Worm (Caenorhabditis elegans) whole organism, L1 larva: ENCODE results near the gene F35C11.3.

Source experiments
- C04F5.9 ChIP-seq: sonication (generic microtip); optimal IDR thresholded peaks from 2 replicates; lab custom pipeline; 2016; ENCODE audit warnings: missing genetic modification characterization, missing compliant biosample characterization
- C16A3.4 ChIP-seq: fragments of 150-350 bp; optimal IDR thresholded peaks from 2 replicates; lab custom pipeline; 2014; ENCODE audit warnings: missing biosample characterization, missing genetic modification characterization
- C34B4.2 ChIP-seq: sonication (generic microtip); optimal IDR thresholded peaks from 2 replicates; lab custom pipeline; 2017; ENCODE audit warnings: mild to moderate bottlenecking, missing genetic modification characterization, missing compliant biosample characterization
- F16B12.6 ChIP-seq: fragments of 150-350 bp; optimal IDR thresholded peaks from 2 replicates; lab custom pipeline; 2014; ENCODE audit warnings: missing biosample characterization, missing genetic modification characterization
- Y116A8C.19 ChIP-seq: sonication (generic microtip); optimal IDR thresholded peaks from 2 replicates; lab custom pipeline; 2016; ENCODE audit warnings: missing compliant biosample characterization, missing genetic modification characterization, borderline replicate concordance
- aha-1 ChIP-seq: fragments of 150-350 bp; optimal IDR thresholded peaks from 2 replicates; lab custom pipeline; 2014; ENCODE audit warnings: missing biosample characterization, missing genetic modification characterization
- aly-2 ChIP-seq: fragments of 150-350 bp; optimal IDR thresholded peaks from 2 replicates; lab custom pipeline; 2014; ENCODE audit warnings: missing biosample characterization, missing genetic modification characterization
- blmp-1 ChIP-seq: fragments of 150-350 bp; optimal IDR thresholded peaks from 2 replicates; lab custom pipeline; 2014; ENCODE audit warnings: missing biosample characterization, missing genetic modification characterization
- ceh-63 ChIP-seq: fragments of 200-800 bp; sonication (Bioruptor generic); optimal IDR thresholded peaks from 2 replicates; lab custom pipeline; 2018; ENCODE audit warnings: mild to moderate bottlenecking, missing genetic modification characterization, missing compliant biosample characterization
- ceh-82 ChIP-seq, 3 experiments: fragments of 150-350 bp in 1 of 3; sonication (generic microtip) in 2 of 3; optimal IDR thresholded peaks; 2 replicates each; lab custom pipeline; 2014 to 2017; ENCODE audit warnings: missing biosample characterization in 3 of 3, missing genetic modification characterization in 3 of 3
- ceh-90 ChIP-seq: sonication (generic microtip); optimal IDR thresholded peaks from 2 replicates; lab custom pipeline; 2016; ENCODE audit warnings: missing genetic modification characterization, missing compliant biosample characterization
- ces-1 ChIP-seq: fragments of 150-350 bp; optimal IDR thresholded peaks from 2 replicates; lab custom pipeline; 2014; ENCODE audit warnings: missing biosample characterization, missing genetic modification reagents, missing genetic modification characterization
- dsc-1 ChIP-seq: sonication (generic microtip); optimal IDR thresholded peaks from 2 replicates; lab custom pipeline; 2016; ENCODE audit warnings: mild to moderate bottlenecking, missing genetic modification characterization, missing compliant biosample characterization
- efl-1 ChIP-seq, 4 experiments: fragments of 150-350 bp; optimal IDR thresholded peaks in 3 of 4; peaks in 1 of 4; 1 replicate in 1 of 4; 2 replicates in 3 of 4; lab custom pipeline; 2014; ENCODE audit warnings: missing biosample characterization in 2 of 4, missing genetic modification characterization in 2 of 4, missing genetic modification reagents in 2 of 4
- egl-27 ChIP-seq, 2 experiments: fragments of 150-350 bp in 1 of 2; sonication (generic microtip); optimal IDR thresholded peaks; 3 replicates each; lab custom pipeline; 2017 to 2018; ENCODE audit warnings: missing biosample characterization in 2 of 2, missing genetic modification characterization in 2 of 2, missing genetic modification reagents in 2 of 2
- elt-2 ChIP-seq: sonication (generic microtip); optimal IDR thresholded peaks from 2 replicates; lab custom pipeline; 2016; ENCODE audit warnings: missing genetic modification characterization, mild to moderate bottlenecking, inconsistent platforms, missing compliant biosample characterization, missing genetic modification reagents
- fkh-10 ChIP-seq: sonication (generic microtip); optimal IDR thresholded peaks from 2 replicates; lab custom pipeline; 2017; ENCODE audit warnings: missing biosample characterization, missing genetic modification reagents, missing genetic modification characterization
- fkh-4 ChIP-seq: sonication (generic microtip); optimal IDR thresholded peaks from 2 replicates; lab custom pipeline; 2016; ENCODE audit warnings: missing compliant biosample characterization, missing genetic modification characterization, borderline replicate concordance
- fkh-8 ChIP-seq: sonication (generic microtip); optimal IDR thresholded peaks from 2 replicates; lab custom pipeline; 2016; ENCODE audit warnings: mild to moderate bottlenecking, missing genetic modification characterization, missing compliant biosample characterization
- fos-1 ChIP-seq: fragments of 150-350 bp; optimal IDR thresholded peaks from 2 replicates; lab custom pipeline; 2014; ENCODE audit warnings: missing biosample characterization, missing genetic modification characterization
- grh-1 ChIP-seq: fragments of 200-800 bp; sonication (Bioruptor generic); IDR thresholded peaks from 2 replicates; pipeline ENCODE4 v1.3.6; 2022; ENCODE audit warnings: missing genetic modification reagents, missing genetic modification characterization, missing compliant biosample characterization
- hlh-17 ChIP-seq: fragments of 200-800 bp; sonication (Bioruptor generic); optimal IDR thresholded peaks from 2 replicates; lab custom pipeline; 2018; ENCODE audit warnings: missing genetic modification characterization, mild to moderate bottlenecking, missing compliant biosample characterization, moderate library complexity, borderline replicate concordance
- hlh-4 ChIP-seq: sonication (generic microtip); optimal IDR thresholded peaks from 2 replicates; lab custom pipeline; 2016; ENCODE audit warnings: mild to moderate bottlenecking, missing genetic modification characterization, missing compliant biosample characterization
- lin-13 ChIP-seq: fragments of 150-350 bp; optimal IDR thresholded peaks from 2 replicates; lab custom pipeline; 2014; ENCODE audit warnings: missing biosample characterization, missing genetic modification reagents, missing genetic modification characterization
- lin-14 ChIP-seq: fragments of 200-800 bp; sonication (Bioruptor generic); optimal IDR thresholded peaks from 2 replicates; lab custom pipeline; 2018; ENCODE audit warnings: mild to moderate bottlenecking, missing genetic modification characterization, moderate library complexity, missing compliant biosample characterization
- lin-15B ChIP-seq: fragments of 150-350 bp; sonication (generic microtip); optimal IDR thresholded peaks from 3 replicates; lab custom pipeline; 2014; ENCODE audit warnings: missing biosample characterization, missing genetic modification characterization
- lin-35 ChIP-seq, 2 experiments: fragments of 150-350 bp; optimal IDR thresholded peaks; 2 replicates each; lab custom pipeline; 2014; ENCODE audit warnings: missing biosample characterization in 2 of 2, missing genetic modification characterization in 2 of 2, missing genetic modification reagents in 2 of 2
- lin-39 ChIP-seq: fragments of 150-350 bp; optimal IDR thresholded peaks from 2 replicates; lab custom pipeline; 2014; ENCODE audit warnings: missing biosample characterization, missing genetic modification reagents, missing genetic modification characterization
- lir-3 ChIP-seq: sonication (generic microtip); optimal IDR thresholded peaks from 2 replicates; lab custom pipeline; 2016; ENCODE audit warnings: mild to moderate bottlenecking, missing genetic modification characterization, moderate library complexity, missing compliant biosample characterization; ENCODE audit not compliant: poor library complexity
- mep-1 ChIP-seq: fragments of 150-350 bp; optimal IDR thresholded peaks from 2 replicates; lab custom pipeline; 2014; ENCODE audit warnings: missing biosample characterization, missing genetic modification characterization
- nhr-12 ChIP-seq: sonication (generic microtip); optimal IDR thresholded peaks from 2 replicates; lab custom pipeline; 2017; ENCODE audit warnings: missing biosample characterization, missing genetic modification characterization
- nhr-19 ChIP-seq: fragments of 200-800 bp; sonication (Bioruptor generic); conservative IDR thresholded peaks from 2 replicates; pipeline ENCODE4 v1.3.6; 2022; ENCODE audit warnings: missing genetic modification characterization, missing compliant biosample characterization
- nhr-20 ChIP-seq: sonication (generic microtip); optimal IDR thresholded peaks from 2 replicates; lab custom pipeline; 2016; ENCODE audit warnings: mild to moderate bottlenecking, missing genetic modification characterization, missing compliant biosample characterization
- nhr-47 ChIP-seq: sonication (generic microtip); optimal IDR thresholded peaks from 2 replicates; lab custom pipeline; 2016; ENCODE audit warnings: mild to moderate bottlenecking, missing genetic modification characterization, moderate library complexity, missing compliant biosample characterization
- nhr-71 ChIP-seq: sonication (generic microtip); optimal IDR thresholded peaks from 2 replicates; lab custom pipeline; 2016; ENCODE audit warnings: mild to moderate bottlenecking, missing genetic modification characterization, moderate library complexity, missing compliant biosample characterization
- nhr-84 ChIP-seq: sonication (generic microtip); optimal IDR thresholded peaks from 2 replicates; lab custom pipeline; 2017; ENCODE audit warnings: missing biosample characterization, missing genetic modification characterization
- nhr-85 ChIP-seq: sonication (generic microtip); peaks from one replicate; lab custom pipeline; 2016; ENCODE audit warnings: missing genetic modification characterization, inconsistent platforms, missing compliant biosample characterization
- nhr-90 ChIP-seq: sonication (generic microtip); optimal IDR thresholded peaks from 2 replicates; lab custom pipeline; 2016; ENCODE audit warnings: mild to moderate bottlenecking, missing genetic modification characterization, missing compliant biosample characterization; ENCODE audit not compliant: poor library complexity
- pag-3 ChIP-seq: sonication (generic microtip); optimal IDR thresholded peaks from 2 replicates; lab custom pipeline; 2017; ENCODE audit warnings: missing genetic modification characterization, mild to moderate bottlenecking, missing compliant biosample characterization, antibody characterized with exemption, borderline replicate concordance; ENCODE audit not compliant: insufficient read depth
- pqm-1 ChIP-seq: sonication (generic microtip); optimal IDR thresholded peaks from 3 replicates; lab custom pipeline; 2017; ENCODE audit warnings: missing biosample characterization, missing genetic modification characterization
- skn-1 ChIP-seq: fragments of 150-350 bp; optimal IDR thresholded peaks from 2 replicates; lab custom pipeline; 2014; ENCODE audit warnings: missing biosample characterization, missing genetic modification characterization
- sox-4 ChIP-seq: sonication (generic microtip); optimal IDR thresholded peaks from 2 replicates; lab custom pipeline; 2016; ENCODE audit warnings: missing genetic modification characterization, missing compliant biosample characterization
- sup-37 ChIP-seq: fragments of 200-800 bp; sonication (Bioruptor generic); optimal IDR thresholded peaks from 2 replicates; lab custom pipeline; 2018; ENCODE audit warnings: mild to moderate bottlenecking, missing genetic modification characterization, missing compliant biosample characterization
- tbx-2 ChIP-seq: sonication (generic microtip); optimal IDR thresholded peaks from 2 replicates; lab custom pipeline; 2016; ENCODE audit warnings: missing genetic modification characterization, missing compliant biosample characterization
- unc-130 ChIP-seq: fragments of 150-350 bp; optimal IDR thresholded peaks from 2 replicates; lab custom pipeline; 2017; ENCODE audit warnings: missing biosample characterization, missing genetic modification characterization, inconsistent platforms
- unc-30 ChIP-seq: sonication (generic microtip); optimal IDR thresholded peaks from 2 replicates; lab custom pipeline; 2017; ENCODE audit warnings: missing biosample characterization, missing genetic modification characterization
- unc-62 ChIP-seq: fragments of 150-350 bp; optimal IDR thresholded peaks from 2 replicates; lab custom pipeline; 2014; ENCODE audit warnings: missing biosample characterization, missing genetic modification reagents, missing genetic modification characterization
- unc-86 ChIP-seq: sonication (generic microtip); optimal IDR thresholded peaks from 2 replicates; lab custom pipeline; 2016; ENCODE audit warnings: missing genetic modification characterization, missing compliant biosample characterization
- zag-1 ChIP-seq: fragments of 150-350 bp; optimal IDR thresholded peaks from 2 replicates; lab custom pipeline; 2014; ENCODE audit warnings: missing biosample characterization, missing genetic modification characterization

The F35C11.3 gene

ce11 chrII:8225914-8226313 is 20.7 kb upstream of the F35C11.3 start (continued):
- TF ChIP-seq efl-1 (optimal IDR thresholded peaks at IDR 0.05; lab: Kevin White, UChicago), result no peak
- no peak for TF ChIP-seq efl-1 (GFP tag; optimal IDR thresholded peaks at IDR 0.05 in 1 of 2; lab: Kevin White, UChicago)
- no peak for TF ChIP-seq ceh-63 (GFP tag; lab: Kevin White, UChicago)
- TF ChIP-seq pag-3 (tag; lab: Kevin White, UChicago), result no peak
- TF ChIP-seq nhr-20 (tag; lab: Kevin White, UChicago), result peak; percentile 16
- TF ChIP-seq unc-30 (tag; lab: Kevin White, UChicago), result no peak
- TF ChIP-seq unc-86, result no peak
- TF ChIP-seq aha-1 (tag; lab: Kevin White, UChicago), result no peak
- no peak for TF ChIP-seq mep-1
- peak; percentile 89 for TF ChIP-seq blmp-1 (tag; lab: Kevin White, UChicago)
- TF ChIP-seq C04F5.9, result no peak
- no peak for TF ChIP-seq lin-13
- no peak for TF ChIP-seq fkh-8 (tag; lab: Kevin White, UChicago)
- TF ChIP-seq elt-2, result no peak
- 0 out of 2 replicates have a peak, but pooled peaks have one; percentile 16 for TF ChIP-seq grh-1 (GFP tag; lab: Robert Waterston, UW)
- no peak for TF ChIP-seq nhr-47
- TF ChIP-seq nhr-90, result no peak
- TF ChIP-seq nhr-85, result peak; percentile 76
- TF ChIP-seq tbx-2 (tag; lab: Kevin White, UChicago), result no peak
- no peak for TF ChIP-seq lir-3 (tag; lab: Kevin White, UChicago)
- TF ChIP-seq egl-27 (tag; optimal IDR thresholded peaks at IDR 0.05; lab: Kevin White, UChicago), result no peak
- peak; percentile 24 for TF ChIP-seq lin-14 (GFP tag; lab: Kevin White, UChicago)
- TF ChIP-seq nhr-19 (GFP tag; lab: Robert Waterston, UW), result no peak
- TF ChIP-seq sup-37 (GFP tag; lab: Kevin White, UChicago), result no peak
- TF ChIP-seq skn-1 (tag; lab: Kevin White, UChicago), result no peak
- no peak for TF ChIP-seq unc-130 (tag; lab: Kevin White, UChicago)
- TF ChIP-seq lin-35 (GFP tag; optimal IDR thresholded peaks at IDR 0.05; lab: Kevin White, UChicago), result peak in 1 of 2 experiments; percentile 24
- no peak for TF ChIP-seq sox-4 (tag; lab: Kevin White, UChicago)
- TF ChIP-seq, all 84 proteins: peak for 7

- no peak for TF ChIP-seq C34B4.2
- no peak for TF ChIP-seq fos-1
- TF ChIP-seq blmp-1 (tag; lab: Kevin White, UChicago), result peak; percentile 23
- no peak for TF ChIP-seq C04F5.9
- no peak for TF ChIP-seq fkh-10 (GFP tag; lab: Kevin White, UChicago)
- no peak for TF ChIP-seq ces-1
- TF ChIP-seq nhr-84 (tag; lab: Kevin White, UChicago), result no peak
- TF ChIP-seq lin-13, result no peak
- TF ChIP-seq pag-3 (tag; lab: Kevin White, UChicago), result no peak
- no peak for TF ChIP-seq aly-2
- no peak for TF ChIP-seq hlh-4 (tag; lab: Kevin White, UChicago)
- TF ChIP-seq nhr-12 (tag; lab: Kevin White, UChicago), result no peak
- no peak for TF ChIP-seq Y116A8C.19 (tag; lab: Kevin White, UChicago)
- no peak for TF ChIP-seq dsc-1 (tag; lab: Kevin White, UChicago)
- no peak for TF ChIP-seq lir-3 (tag; lab: Kevin White, UChicago)
- TF ChIP-seq nhr-19 (GFP tag; lab: Robert Waterston, UW), result no peak
- no peak for TF ChIP-seq aha-1 (tag; lab: Kevin White, UChicago)
- TF ChIP-seq lin-15B, result no peak
- TF ChIP-seq unc-86, result no peak
- no peak for TF ChIP-seq lin-39
- no peak for TF ChIP-seq ceh-90 (tag; lab: Kevin White, UChicago)
- no peak for TF ChIP-seq nhr-47
- TF ChIP-seq ceh-63 (GFP tag; lab: Kevin White, UChicago), result no peak
- TF ChIP-seq nhr-85, result no peak
- no peak for TF ChIP-seq unc-62 (GFP tag; lab: Kevin White, UChicago)
- no peak for TF ChIP-seq C16A3.4 (tag; lab: Kevin White, UChicago)
- TF ChIP-seq zag-1 (tag; lab: Kevin White, UChicago), result no peak
- no peak for TF ChIP-seq grh-1 (GFP tag; lab: Robert Waterston, UW)
- TF ChIP-seq pqm-1 (tag; lab: Kevin White, UChicago), result peak; percentile 10
- no peak for TF ChIP-seq F16B12.6 (tag; lab: Kevin White, UChicago)
- TF ChIP-seq elt-2, result peak; percentile 93
- TF ChIP-seq ceh-82 (tag; optimal IDR thresholded peaks at IDR 0.05; lab: Kevin White, UChicago), result no peak
- peak; percentile 42 for TF ChIP-seq nhr-71
- TF ChIP-seq hlh-17 (GFP tag; lab: Kevin White, UChicago), result no peak
- TF ChIP-seq nhr-90, result peak; percentile 23
- TF ChIP-seq fkh-4, result no peak
Observed at ce11 chrII:8226475-8226874, 20.1 kb upstream of the F35C11.3 start.
